Fruit fly (Drosophila melanogaster) whole organism, prepupa: ENCODE measurements around the gene CG6184.

Experiments
- CG16779 ChIP-seq: fragments of 200-800 bp; sonication (Bioruptor generic); optimal IDR thresholded peaks from 3 replicates; lab custom pipeline; 2017; ENCODE audit warnings: missing biosample characterization, mild to moderate bottlenecking, missing genetic modification characterization
- CG32006 ChIP-seq: fragments of 200-800 bp; sonication (Bioruptor generic); optimal IDR thresholded peaks from 3 replicates; lab custom pipeline; 2017; ENCODE audit warnings: missing biosample characterization, mild to moderate bottlenecking, missing genetic modification characterization
- CG6163 ChIP-seq: fragments of 200-800 bp; sonication (Bioruptor generic); IDR thresholded peaks from 3 replicates; pipeline ENCODE4 v1.3.6; 2022; ENCODE audit warnings: missing biosample characterization, missing genetic modification characterization
- Ets21C ChIP-seq: fragments of 200-800 bp; sonication (Bioruptor generic); optimal IDR thresholded peaks from 3 replicates; lab custom pipeline; 2016; ENCODE audit warnings: missing biosample characterization, missing genetic modification characterization
- Met ChIP-seq: fragments of 200-800 bp; sonication (Bioruptor generic); optimal IDR thresholded peaks from 3 replicates; lab custom pipeline; 2016; ENCODE audit warnings: missing biosample characterization, missing genetic modification characterization
- Sox14 ChIP-seq: fragments of 200-800 bp; sonication (Bioruptor generic); optimal IDR thresholded peaks from 3 replicates; lab custom pipeline; 2016; ENCODE audit warnings: missing biosample characterization, missing genetic modification characterization
- acj6 ChIP-seq: fragments of 200-800 bp; sonication (Bioruptor generic); optimal IDR thresholded peaks from 3 replicates; lab custom pipeline; 2016; ENCODE audit warnings: missing biosample characterization, missing genetic modification characterization
- lz ChIP-seq: fragments of 200-800 bp; sonication (Bioruptor generic); optimal IDR thresholded peaks from 3 replicates; lab custom pipeline; 2016; ENCODE audit warnings: missing biosample characterization, missing genetic modification characterization

DNA sequence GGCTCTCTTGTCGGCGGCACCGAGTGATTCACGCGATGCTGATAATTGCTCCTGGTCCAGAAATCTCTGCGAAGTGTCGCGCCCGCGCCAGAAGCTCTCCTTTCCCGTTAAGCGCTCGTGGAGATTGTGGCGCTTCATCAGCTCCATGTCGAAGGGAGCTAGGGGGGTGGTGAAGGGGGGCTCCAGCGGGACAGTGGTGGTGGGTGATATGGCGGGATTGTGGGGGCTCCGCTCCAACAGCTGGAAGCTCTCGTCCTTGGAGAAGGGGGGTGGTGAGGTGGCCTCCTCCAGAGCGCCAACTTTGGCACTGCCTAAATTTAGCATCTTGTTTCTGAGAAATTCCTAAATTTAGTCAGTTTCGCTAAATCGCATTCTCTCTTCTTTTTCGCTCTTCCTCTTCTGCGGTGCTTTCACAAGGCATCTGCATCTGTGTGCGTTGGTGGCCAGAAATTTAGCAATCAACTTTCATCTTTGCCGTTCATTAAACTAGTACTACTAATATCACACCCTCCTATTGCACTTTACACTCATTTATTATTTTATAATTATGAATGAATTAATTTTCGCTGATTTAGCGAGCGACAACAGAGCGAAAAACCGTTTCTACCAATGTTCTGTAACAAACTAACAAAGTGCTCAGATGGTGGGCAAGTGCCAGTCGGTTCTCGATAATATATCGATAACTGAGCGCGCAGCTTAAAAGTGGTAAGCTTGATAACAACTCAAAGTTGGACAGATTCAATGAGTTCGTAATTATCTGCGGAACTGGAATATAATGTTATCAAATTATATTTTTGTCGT is 15.4 kb downstream of the CG6184 start, which contains the start of gene subdued:
- TF ChIP-seq Met (GFP tag; lab: Kevin White, UChicago) (no peak), Sox14 (GFP tag; lab: Kevin White, UChicago) (no peak), CG6163 (GFP tag; lab: Robert Waterston, UW) (no peak), acj6 (GFP tag; lab: Kevin White, UChicago) (no peak), CG16779 (tag; lab: Kevin White, UChicago) (no peak), CG32006 (GFP tag; lab: Kevin White, UChicago) (no peak), Ets21C (GFP tag; lab: Kevin White, UChicago) (no peak), lz (GFP tag; lab: Kevin White, UChicago) (no peak)
